Worm (Caenorhabditis elegans): Measurements from ENCODE around the gene F44E5.4.

DNA sequence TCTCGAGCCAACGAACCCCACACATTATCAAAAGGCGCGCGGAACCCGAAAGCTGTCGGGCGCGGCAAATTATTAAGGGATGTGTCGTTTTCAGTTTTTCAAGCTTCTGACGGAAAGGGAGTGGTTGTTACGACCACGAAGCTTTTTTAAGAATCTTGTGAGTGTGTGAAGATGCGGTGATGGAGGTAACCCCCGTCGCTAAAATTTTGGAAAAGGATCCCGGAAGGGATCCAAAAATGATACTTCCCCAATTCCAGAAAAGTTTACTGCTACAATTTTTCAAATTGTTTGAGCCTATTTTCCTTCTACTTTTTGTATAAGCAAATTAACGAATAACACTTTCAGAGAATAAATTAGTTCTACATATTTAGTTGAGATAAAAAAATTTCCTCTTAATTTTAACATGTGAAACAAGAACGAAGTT, 2.4 kb downstream of the F44E5.4 start:
- TF ChIP-seq ama-1 (optimal IDR thresholded peaks at IDR 0.05) (no peak), tbx-2 (tag; optimal IDR thresholded peaks at IDR 0.05) (no peak), ceh-24 (tag; optimal IDR thresholded peaks at IDR 0.05) (no peak), nhr-11 (tag; optimal IDR thresholded peaks at IDR 0.05) (no peak)
